Fruit fly (Drosophila melanogaster) whole organism, pupa: ENCODE data around the gene CG31560.

Experiments used
- CG12605 ChIP-seq: fragments of 200-800 bp; sonication (Bioruptor generic); IDR thresholded peaks from 2 replicates; pipeline ENCODE4 v1.3.6; 2022; ENCODE audit warnings: missing biosample characterization, missing genetic modification characterization
- CG32121 ChIP-seq: fragments of 200-800 bp; sonication (Bioruptor generic); IDR thresholded peaks from 2 replicates; pipeline ENCODE4 v1.3.6; 2022; ENCODE audit warnings: missing biosample characterization, missing genetic modification characterization
- CG8159 ChIP-seq: fragments of 200-800 bp; sonication (Bioruptor generic); optimal IDR thresholded peaks from 3 replicates; lab custom pipeline; 2018; ENCODE audit warnings: missing biosample characterization, mild to moderate bottlenecking, missing genetic modification characterization, moderate library complexity
- CG9948 ChIP-seq: fragments of 200-800 bp; sonication (Bioruptor generic); optimal IDR thresholded peaks from 2 replicates; lab custom pipeline; 2018; ENCODE audit warnings: missing biosample characterization, mild to moderate bottlenecking, missing genetic modification characterization, moderate library complexity
- Pif1B ChIP-seq: fragments of 200-800 bp; sonication (Bioruptor generic); optimal IDR thresholded peaks from 3 replicates; lab custom pipeline; 2016; ENCODE audit warnings: missing biosample characterization, missing genetic modification characterization
- Snoo ChIP-seq: fragments of 200-800 bp; sonication (Bioruptor generic); optimal IDR thresholded peaks from 3 replicates; lab custom pipeline; 2017; ENCODE audit warnings: missing biosample characterization, mild to moderate bottlenecking, missing genetic modification characterization, inconsistent platforms
- fd96Ca ChIP-seq: fragments of 200-800 bp; sonication (Bioruptor generic); IDR thresholded peaks from 3 replicates; pipeline ENCODE4 v1.3.6; 2022; ENCODE audit warnings: missing biosample characterization, missing genetic modification characterization

- TF ChIP-seq CG12605 (no peak), Snoo (tag; lab: Kevin White, UChicago) (no peak), Pif1B (GFP tag; lab: Kevin White, UChicago) (no peak), CG8159 (tag; lab: Kevin White, UChicago) (no peak), CG9948 (tag; lab: Kevin White, UChicago) (no peak), CG32121 (GFP tag; lab: Robert Waterston, UW) (no peak), fd96Ca (GFP tag; lab: Robert Waterston, UW) (no peak)
Measured at dm6 chr3R:6298828-6299227, 10.9 kb upstream of the CG31560 start, which contains the start of gene Osi14.
